Fruit fly (Drosophila melanogaster) whole organism, embryonic: ENCODE results near the gene TpnC25D.

Experiments
- B-H1 ChIP-seq: fragments of 200-800 bp; sonication (Bioruptor generic); IDR thresholded peaks from 3 replicates; pipeline ENCODE4 v1.3.6; 2022; ENCODE audit warnings: missing biosample characterization, missing genetic modification characterization
- CG10959 ChIP-seq: fragments of 200-800 bp; sonication (Bioruptor generic); IDR thresholded peaks from 2 replicates; pipeline ENCODE4 v1.3.6; 2022; ENCODE audit warnings: missing biosample characterization, missing genetic modification characterization
- CG12155 ChIP-seq: fragments of 200-800 bp; sonication (Bioruptor generic); optimal IDR thresholded peaks from 3 replicates; lab custom pipeline; 2016; ENCODE audit warnings: missing biosample characterization, missing genetic modification characterization
- CG12236 ChIP-seq: fragments of 200-800 bp; sonication (Bioruptor generic); optimal IDR thresholded peaks from 2 replicates; lab custom pipeline; 2016; ENCODE audit warnings: missing biosample characterization, missing genetic modification characterization
- CG12299 ChIP-seq: fragments of 200-800 bp; sonication (Bioruptor generic); optimal IDR thresholded peaks from 2 replicates; lab custom pipeline; 2018; ENCODE audit warnings: missing biosample characterization, mild to moderate bottlenecking, missing genetic modification characterization
- CG12769 ChIP-seq: fragments of 200-800 bp; sonication (Bioruptor generic); optimal IDR thresholded peaks from 2 replicates; lab custom pipeline; 2019; ENCODE audit warnings: missing biosample characterization, mild to moderate bottlenecking, missing genetic modification characterization, moderate library complexity
- CG13296 ChIP-seq: fragments of 200-800 bp; sonication (Bioruptor generic); optimal IDR thresholded peaks from 3 replicates; lab custom pipeline; 2018; ENCODE audit warnings: missing biosample characterization, mild to moderate bottlenecking, missing genetic modification characterization
- CG14441 ChIP-seq: fragments of 200-800 bp; sonication (Bioruptor generic); IDR thresholded peaks from 2 replicates; pipeline ENCODE4 v1.3.6; 2022; ENCODE audit warnings: missing biosample characterization, missing genetic modification characterization
- CG1529 ChIP-seq: fragments of 200-800 bp; sonication (Bioruptor generic); optimal IDR thresholded peaks from 3 replicates; lab custom pipeline; 2018; ENCODE audit warnings: missing biosample characterization, missing genetic modification characterization
- CG16815 ChIP-seq: fragments of 200-800 bp; sonication (Bioruptor generic); optimal IDR thresholded peaks from 3 replicates; lab custom pipeline; 2017; ENCODE audit warnings: missing biosample characterization, mild to moderate bottlenecking, missing genetic modification characterization
- CG17568 ChIP-seq: fragments of 200-800 bp; sonication (Bioruptor generic); optimal IDR thresholded peaks from 2 replicates; lab custom pipeline; 2018; ENCODE audit warnings: missing biosample characterization, mild to moderate bottlenecking, missing genetic modification characterization, moderate library complexity
- CG17612 ChIP-seq: fragments of 200-800 bp; sonication (Bioruptor generic); IDR thresholded peaks from 2 replicates; pipeline ENCODE4 v1.3.6; 2022; ENCODE audit warnings: missing biosample characterization, missing genetic modification characterization
- CG17802 ChIP-seq: fragments of 200-800 bp; sonication (Bioruptor generic); optimal IDR thresholded peaks from 2 replicates; lab custom pipeline; 2018; ENCODE audit warnings: missing biosample characterization, mild to moderate bottlenecking, missing genetic modification characterization, moderate library complexity
- CG1792 ChIP-seq: fragments of 200-800 bp; sonication (Bioruptor generic); optimal IDR thresholded peaks from 2 replicates; lab custom pipeline; 2016; ENCODE audit warnings: missing biosample characterization, missing genetic modification characterization
- CG18011 ChIP-seq: fragments of 200-800 bp; sonication (Bioruptor generic); optimal IDR thresholded peaks from 2 replicates; lab custom pipeline; 2017; ENCODE audit warnings: missing biosample characterization, missing genetic modification characterization, mild to moderate bottlenecking, moderate library complexity, missing genotype
- CG31388 ChIP-seq: fragments of 200-800 bp; sonication (Bioruptor generic); optimal IDR thresholded peaks from 2 replicates; lab custom pipeline; 2016; ENCODE audit warnings: missing biosample characterization, missing genetic modification characterization
- CG34224 ChIP-seq: fragments of 200-800 bp; sonication (Bioruptor generic); IDR thresholded peaks from 3 replicates; pipeline ENCODE4 v1.3.6; 2022; ENCODE audit warnings: missing biosample characterization, missing genetic modification characterization; ENCODE audit not compliant: partially characterized antibody
- CG42726 ChIP-seq: fragments of 200-800 bp; sonication (Bioruptor generic); IDR thresholded peaks from 2 replicates; pipeline ENCODE4 v1.3.6; 2022; ENCODE audit warnings: missing biosample characterization, missing genetic modification characterization; ENCODE audit not compliant: partially characterized antibody
- CG4730 ChIP-seq: fragments of 200-800 bp; sonication (Bioruptor generic); IDR thresholded peaks from 2 replicates; pipeline ENCODE4 v1.3.6; 2022; ENCODE audit warnings: missing biosample characterization, missing genetic modification characterization
- CG5180 ChIP-seq: fragments of 200-800 bp; sonication (Bioruptor generic); optimal IDR thresholded peaks from 3 replicates; lab custom pipeline; 2017; ENCODE audit warnings: missing biosample characterization, missing genetic modification characterization, mild to moderate bottlenecking, moderate library complexity, missing genetic modification reagents
- CG6654 ChIP-seq: fragments of 200-800 bp; sonication (Bioruptor generic); optimal IDR thresholded peaks from 2 replicates; lab custom pipeline; 2017; ENCODE audit warnings: missing biosample characterization, mild to moderate bottlenecking, missing genetic modification characterization
- CG8359 ChIP-seq: fragments of 200-800 bp; sonication (Bioruptor generic); optimal IDR thresholded peaks from 2 replicates; lab custom pipeline; 2017; ENCODE audit warnings: missing biosample characterization, mild to moderate bottlenecking, missing genetic modification characterization, borderline replicate concordance
- Doc3 ChIP-seq: fragments of 200-800 bp; sonication (Bioruptor generic); IDR thresholded peaks from 3 replicates; pipeline ENCODE4 v1.3.6; 2022; ENCODE audit warnings: missing biosample characterization, missing genetic modification characterization; ENCODE audit not compliant: partially characterized antibody
- Gug ChIP-seq: fragments of 200-800 bp; sonication (Bioruptor generic); IDR thresholded peaks from 4 replicates; pipeline ENCODE4 v1.3.6; 2022; ENCODE audit warnings: missing biosample characterization, missing genetic modification characterization
- NK7.1 ChIP-seq: fragments of 200-800 bp; sonication (Bioruptor generic); optimal IDR thresholded peaks from 3 replicates; lab custom pipeline; 2016; ENCODE audit warnings: missing biosample characterization, missing genetic modification characterization
- Oaz ChIP-seq: fragments of 200-800 bp; sonication (Bioruptor generic); IDR thresholded peaks from 2 replicates; pipeline ENCODE4 v1.3.6; 2022; ENCODE audit warnings: missing biosample characterization, missing genetic modification characterization
- Opbp ChIP-seq: fragments of 200-800 bp; sonication (Bioruptor generic); IDR thresholded peaks from 3 replicates; pipeline ENCODE4 v1.3.6; 2022; ENCODE audit warnings: missing biosample characterization, missing genetic modification characterization; ENCODE audit not compliant: partially characterized antibody
- Ravus ChIP-seq: fragments of 200-800 bp; sonication (Bioruptor generic); IDR thresholded peaks from 2 replicates; pipeline ENCODE4 v1.3.6; 2022; ENCODE audit warnings: missing biosample characterization, missing genetic modification characterization
- Rfx ChIP-seq: fragments of 200-800 bp; sonication (Bioruptor generic); IDR thresholded peaks from 2 replicates; pipeline ENCODE4 v1.3.6; 2022; ENCODE audit warnings: missing biosample characterization, missing genetic modification characterization
- Sin3A ChIP-seq: fragments of >200 bp; optimal IDR thresholded peaks from 2 replicates; lab custom pipeline; 2018
- Sry-β ChIP-seq: fragments of 200-800 bp; sonication (Bioruptor generic); optimal IDR thresholded peaks from 2 replicates; lab custom pipeline; 2018; ENCODE audit warnings: missing biosample characterization, mild to moderate bottlenecking, missing genetic modification characterization, moderate library complexity
- Ssrp ChIP-seq: fragments of 200-800 bp; sonication (Bioruptor generic); optimal IDR thresholded peaks from 2 replicates; lab custom pipeline; 2018; ENCODE audit warnings: missing biosample characterization, mild to moderate bottlenecking, missing genetic modification characterization, moderate library complexity
- aop ChIP-seq: fragments of 200-800 bp; sonication (Bioruptor generic); IDR thresholded peaks from 2 replicates; pipeline ENCODE4 v1.3.6; 2022; ENCODE audit warnings: missing biosample characterization, missing genetic modification characterization
- ato ChIP-seq: fragments of 200-800 bp; sonication (Bioruptor generic); IDR thresholded peaks from 2 replicates; pipeline ENCODE4 v1.3.6; 2022; ENCODE audit warnings: missing biosample characterization, missing genetic modification characterization; ENCODE audit not compliant: partially characterized antibody
- bbx ChIP-seq: fragments of 200-800 bp; sonication (Bioruptor generic); IDR thresholded peaks from 2 replicates; pipeline ENCODE4 v1.3.6; 2022; ENCODE audit warnings: missing biosample characterization, missing genetic modification characterization; ENCODE audit not compliant: partially characterized antibody
- cad ChIP-seq: fragments of >200 bp; optimal IDR thresholded peaks from 2 replicates; lab custom pipeline; 2017; ENCODE audit warnings: missing biosample characterization, missing genetic modification characterization
- cato ChIP-seq: fragments of 200-800 bp; sonication (Bioruptor generic); optimal IDR thresholded peaks from 2 replicates; lab custom pipeline; 2016; ENCODE audit warnings: missing biosample characterization, missing genetic modification characterization, borderline replicate concordance
- croc ChIP-seq: fragments of 200-800 bp; sonication (Bioruptor generic); conservative IDR thresholded peaks from 3 replicates; pipeline ENCODE4 v1.3.6; 2022; ENCODE audit warnings: missing biosample characterization, missing genetic modification characterization
- grau ChIP-seq: fragments of 200-800 bp; optimal IDR thresholded peaks from 3 replicates; lab custom pipeline; 2019; ENCODE audit warnings: missing biosample characterization, mild to moderate bottlenecking, missing genetic modification characterization, moderate library complexity
- grn ChIP-seq: fragments of 200-800 bp; sonication (Bioruptor generic); optimal IDR thresholded peaks from 3 replicates; lab custom pipeline; 2017; ENCODE audit warnings: missing biosample characterization, missing genetic modification characterization
- jigr1 ChIP-seq: fragments of 200-800 bp; sonication (Bioruptor generic); IDR thresholded peaks from 3 replicates; pipeline ENCODE4 v1.3.6; 2022; ENCODE audit warnings: missing biosample characterization, missing genetic modification characterization
- klu ChIP-seq: fragments of 200-800 bp; sonication (Bioruptor generic); IDR thresholded peaks from 2 replicates; pipeline ENCODE4 v1.3.6; 2022; ENCODE audit warnings: missing biosample characterization, missing genetic modification characterization
- nau ChIP-seq: fragments of 200-800 bp; sonication (Bioruptor generic); optimal IDR thresholded peaks from 3 replicates; lab custom pipeline; 2017; ENCODE audit warnings: missing biosample characterization, mild to moderate bottlenecking, missing genetic modification characterization, missing genetic modification reagents
- odd ChIP-seq: fragments of 200-800 bp; sonication (Bioruptor generic); optimal IDR thresholded peaks from 2 replicates; lab custom pipeline; 2017; ENCODE audit warnings: missing biosample characterization, mild to moderate bottlenecking, missing genetic modification characterization
- peb ChIP-seq: fragments of 200-800 bp; sonication (Bioruptor generic); IDR thresholded peaks from 2 replicates; pipeline ENCODE4 v1.3.6; 2022; ENCODE audit warnings: missing biosample characterization, missing genetic modification characterization
- pho ChIP-seq: fragments of 200-800 bp; sonication (Bioruptor generic); optimal IDR thresholded peaks from 2 replicates; lab custom pipeline; 2016; ENCODE audit warnings: missing biosample characterization, missing genetic modification characterization
- run ChIP-seq: fragments of 200-800 bp; sonication (Bioruptor generic); optimal IDR thresholded peaks from 3 replicates; lab custom pipeline; 2018; ENCODE audit warnings: missing biosample characterization, mild to moderate bottlenecking, missing genetic modification characterization
- tap ChIP-seq: fragments of 200-800 bp; optimal IDR thresholded peaks from 3 replicates; lab custom pipeline; 2019; ENCODE audit warnings: missing biosample characterization, mild to moderate bottlenecking, missing genetic modification characterization, moderate library complexity
- vnd ChIP-seq: fragments of 200-800 bp; sonication (Bioruptor generic); IDR thresholded peaks from 3 replicates; pipeline ENCODE4 v1.3.6; 2022; ENCODE audit warnings: missing biosample characterization, missing genetic modification characterization; ENCODE audit not compliant: partially characterized antibody
- zen ChIP-seq: fragments of 200-800 bp; sonication (Bioruptor generic); optimal IDR thresholded peaks from 3 replicates; lab custom pipeline; 2018; ENCODE audit warnings: missing biosample characterization, mild to moderate bottlenecking, missing genetic modification characterization, moderate library complexity

TpnC25D gene

dm6 chr2L:5237175-5237753, 20.8 kb downstream of the TpnC25D start (continued):
- no peak for TF ChIP-seq aop (GFP tag; lab: Robert Waterston, UW)
- TF ChIP-seq pho (GFP tag; lab: Kevin White, UChicago) = no peak
- no peak for TF ChIP-seq run
- TF ChIP-seq CG12155 (GFP tag; lab: Kevin White, UChicago) = no peak
- TF ChIP-seq CG5180 (GFP tag; lab: Kevin White, UChicago) = peak; percentile 11
- TF ChIP-seq grn (GFP tag; lab: Kevin White, UChicago) = peak; percentile 96
- TF ChIP-seq odd (GFP tag; lab: Kevin White, UChicago) = peak; percentile 13
- no peak for TF ChIP-seq Sry-β (GFP tag; lab: Kevin White, UChicago)
- no peak for TF ChIP-seq CG4730
- no peak for TF ChIP-seq CG10959 (GFP tag; lab: Robert Waterston, UW)
- 0 out of 3 replicates have a peak, but pooled peaks have one; percentile 57 for TF ChIP-seq Doc3 (GFP tag; lab: Robert Waterston, UW)
- no peak for TF ChIP-seq CG14441 (GFP tag; lab: Robert Waterston, UW)
- TF ChIP-seq CG17568 (GFP tag; lab: Kevin White, UChicago) = peak; percentile 51
- TF ChIP-seq CG17612 = no peak
- no peak for TF ChIP-seq CG6654 (GFP tag; lab: Kevin White, UChicago)
- TF ChIP-seq CG31388 (GFP tag; lab: Kevin White, UChicago) = no peak
- TF ChIP-seq Ssrp (tag; lab: Kevin White, UChicago) = no peak
- no peak; the same call in 2 of the 3 replicates for TF ChIP-seq B-H1 (GFP tag; lab: Robert Waterston, UW)
- TF ChIP-seq Sin3A (lab: Kevin White, UChicago) = no peak
- no peak for TF ChIP-seq CG18011 (GFP tag; lab: Kevin White, UChicago)
- TF ChIP-seq Rfx = peak; percentile 14; the same call in 1 of the 2 replicates
- peak; percentile 9 for TF ChIP-seq tap (tag; lab: Kevin White, UChicago)
- no peak for TF ChIP-seq croc (GFP tag; lab: Robert Waterston, UW)
- no peak for TF ChIP-seq CG12299 (tag; lab: Kevin White, UChicago)
- TF ChIP-seq cad = peak; percentile 11
- TF ChIP-seq cato (GFP tag; lab: Kevin White, UChicago) = no peak
- TF ChIP-seq klu (GFP tag; lab: Robert Waterston, UW) = no peak
- no peak; the same call in 1 of the 2 replicates for TF ChIP-seq ato (GFP tag; lab: Robert Waterston, UW)
- TF ChIP-seq CG34224 (GFP tag; lab: Robert Waterston, UW) = peak; percentile 92
- TF ChIP-seq jigr1 (GFP tag; lab: Robert Waterston, UW) = no peak
- no peak for TF ChIP-seq Ravus
- no peak for TF ChIP-seq vnd (GFP tag; lab: Robert Waterston, UW)
- peak; percentile 5 for TF ChIP-seq zen
- no peak for TF ChIP-seq NK7.1
- no peak for TF ChIP-seq CG12769 (tag; lab: Kevin White, UChicago)
- TF ChIP-seq CG17802 = no peak
- TF ChIP-seq CG1529 (GFP tag; lab: Kevin White, UChicago) = no peak
- no peak for TF ChIP-seq CG42726 (GFP tag; lab: Robert Waterston, UW)
- TF ChIP-seq grau (tag; lab: Kevin White, UChicago) = no peak
- no peak for TF ChIP-seq CG12236 (GFP tag; lab: Kevin White, UChicago)
- peak; percentile 46; the same call in 1 of the 2 replicates for TF ChIP-seq bbx (GFP tag; lab: Robert Waterston, UW)
- no peak for TF ChIP-seq Oaz (GFP tag; lab: Robert Waterston, UW)
- no peak for TF ChIP-seq CG13296 (GFP tag; lab: Kevin White, UChicago)
- TF ChIP-seq CG8359 (GFP tag; lab: Kevin White, UChicago) = peak; percentile 100
- TF ChIP-seq Opbp (GFP tag; lab: Robert Waterston, UW) = 0 out of 3 replicates have a peak, but pooled peaks have one; percentile 33
- no peak for TF ChIP-seq Gug (GFP tag; lab: Robert Waterston, UW)
- no peak for TF ChIP-seq peb (GFP tag; lab: Robert Waterston, UW)
- no peak for TF ChIP-seq CG16815 (GFP tag; lab: Kevin White, UChicago)
- no peak for TF ChIP-seq CG1792 (GFP tag; lab: Kevin White, UChicago)
- TF ChIP-seq nau (GFP tag; lab: Kevin White, UChicago) = peak; percentile 44
